Worm (Caenorhabditis elegans): Measurements from ENCODE around the gene Y71H10B.1.

Y71H10B.1 gene

DNA sequence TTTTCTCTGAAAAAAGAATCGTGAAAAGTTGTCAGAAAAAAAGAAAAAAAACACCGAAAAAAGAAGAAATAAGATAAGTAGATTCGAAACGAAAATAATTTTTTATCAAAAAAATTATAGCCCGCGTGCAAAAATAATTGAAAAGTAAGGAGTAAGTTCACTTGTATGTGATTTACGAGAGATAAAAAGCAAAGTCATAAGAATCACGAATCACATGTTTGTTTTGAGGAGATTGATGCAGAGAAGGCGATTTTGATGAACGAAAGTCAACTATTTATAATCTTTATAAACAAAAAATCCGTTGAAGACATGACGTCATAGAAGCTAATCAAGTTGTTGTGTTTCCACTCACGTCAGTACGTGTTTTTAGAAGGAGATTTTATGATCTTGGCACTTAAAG is at the start of gene Y71H10B.1:
Gene Y71H10B.1 (minus strand): TSS at position 6 of the 400 bp plus-strand sequence.
- TF ChIP-seq unc-62 (GFP tag; optimal IDR thresholded peaks at IDR 0.05), result no peak

DNA sequence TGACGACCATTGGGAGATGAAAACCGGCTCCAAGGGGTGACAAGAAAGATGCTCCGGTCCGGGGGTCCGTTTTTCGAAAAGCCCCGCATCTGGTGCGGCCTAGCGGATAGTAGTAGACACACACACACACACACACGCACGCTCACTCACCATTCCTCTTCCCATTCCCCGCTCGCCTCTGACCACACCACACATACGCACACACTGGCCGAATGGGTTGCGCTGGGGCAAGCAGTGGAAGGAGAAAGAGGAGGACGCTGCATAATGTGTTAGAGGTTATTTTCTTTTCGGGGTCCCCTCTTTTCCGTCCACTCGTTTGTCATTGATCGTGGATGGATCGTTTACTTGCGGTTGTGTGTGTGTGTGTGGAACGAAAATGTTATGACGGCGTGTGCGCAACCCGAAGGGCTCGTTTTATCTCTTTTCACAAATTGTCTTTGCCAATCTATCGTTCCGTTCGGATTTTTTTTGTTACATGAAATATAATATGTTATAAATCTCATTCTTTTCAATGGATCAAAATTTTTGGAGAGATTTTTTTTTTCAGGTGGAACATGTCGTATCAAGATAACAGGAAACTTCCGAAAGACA is 45.3 kb upstream of the Y71H10B.1 start, which contains the start of gene vang-1:
Gene vang-1 (plus strand): TSS at position 541 of the 591 bp plus-strand sequence.
- TF ChIP-seq unc-62 (GFP tag; optimal IDR thresholded peaks at IDR 0.05), result no peak

DNA sequence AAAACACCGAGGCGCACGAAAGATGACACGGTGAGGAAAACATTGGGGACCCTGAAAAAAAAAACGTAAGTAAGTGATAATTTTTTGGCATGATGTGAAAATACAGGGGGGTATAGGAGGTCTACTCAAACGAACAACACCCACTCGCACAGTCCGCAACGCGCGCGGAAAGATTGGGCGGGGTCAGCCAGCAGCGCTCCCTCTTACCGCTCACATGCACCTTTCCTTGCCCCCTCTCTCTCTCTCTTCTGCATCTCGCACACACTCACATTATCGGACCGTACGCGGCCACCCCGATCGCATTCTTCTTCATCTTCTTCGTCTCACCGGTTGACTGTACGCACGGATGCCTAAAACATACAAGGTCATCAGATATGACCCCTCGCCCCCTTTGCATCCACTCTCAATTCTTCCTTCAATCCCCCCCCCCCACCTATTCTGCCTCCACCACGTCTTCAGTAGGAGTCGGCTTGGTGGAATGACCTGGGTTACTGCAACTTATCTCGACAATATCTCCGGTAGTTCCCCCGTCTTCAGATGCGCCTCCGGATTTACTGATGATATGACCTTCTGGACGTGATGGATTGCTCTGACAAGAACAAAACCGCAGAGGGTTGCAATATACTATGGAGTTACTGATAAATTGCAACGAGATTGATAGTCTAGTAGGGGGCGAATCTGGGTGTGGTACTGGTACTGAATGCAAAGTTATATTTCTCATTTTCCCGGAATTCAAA is 39.6 kb upstream of the Y71H10B.1 start, which contains the start of gene F53B3.5:
Gene F53B3.5 (minus strand): TSS at position 51 of the 737 bp plus-strand sequence.
- no peak for TF ChIP-seq unc-62 (GFP tag; optimal IDR thresholded peaks at IDR 0.05)

DNA sequence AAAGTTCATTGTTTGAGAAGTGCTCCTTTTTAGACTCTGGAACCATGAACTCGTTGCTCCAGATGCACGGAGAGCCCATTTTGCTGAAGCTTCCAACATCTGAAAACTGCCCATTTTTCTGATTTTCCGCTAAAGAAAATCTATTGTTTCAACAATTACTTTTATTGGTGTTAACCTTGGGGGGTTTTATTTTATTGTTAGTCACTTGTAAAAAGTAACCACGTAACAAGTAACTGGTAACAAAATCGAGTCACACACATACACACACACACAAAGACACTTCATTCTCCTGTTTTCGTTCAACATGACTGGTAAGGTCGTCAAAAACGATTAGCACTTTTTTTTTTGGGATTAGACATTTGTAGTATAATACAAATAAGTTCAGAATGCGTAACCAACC is 37.3 kb upstream of the Y71H10B.1 start:
- no peak for TF ChIP-seq unc-62 (GFP tag; optimal IDR thresholded peaks at IDR 0.05)

DNA sequence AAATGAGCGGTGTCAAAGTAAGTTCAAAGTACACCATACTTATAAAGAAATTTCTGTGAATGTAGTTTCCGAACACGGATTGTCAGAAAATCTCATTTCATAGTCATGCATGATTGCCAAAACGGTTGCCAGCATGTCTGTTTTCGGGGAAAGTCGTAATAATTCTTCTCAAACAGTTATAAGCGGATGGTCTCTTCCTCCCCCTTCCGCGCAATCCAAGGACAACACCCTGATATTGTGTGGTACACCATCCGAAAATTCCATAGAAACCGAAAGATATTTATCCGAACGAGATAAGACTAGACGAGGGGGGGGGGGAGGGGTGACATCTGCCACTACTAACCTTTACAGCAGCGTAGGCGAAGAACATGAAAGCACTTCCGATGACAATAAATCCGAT is 34.5 kb upstream of the Y71H10B.1 start:
- no peak for TF ChIP-seq unc-62 (GFP tag; optimal IDR thresholded peaks at IDR 0.05)

DNA sequence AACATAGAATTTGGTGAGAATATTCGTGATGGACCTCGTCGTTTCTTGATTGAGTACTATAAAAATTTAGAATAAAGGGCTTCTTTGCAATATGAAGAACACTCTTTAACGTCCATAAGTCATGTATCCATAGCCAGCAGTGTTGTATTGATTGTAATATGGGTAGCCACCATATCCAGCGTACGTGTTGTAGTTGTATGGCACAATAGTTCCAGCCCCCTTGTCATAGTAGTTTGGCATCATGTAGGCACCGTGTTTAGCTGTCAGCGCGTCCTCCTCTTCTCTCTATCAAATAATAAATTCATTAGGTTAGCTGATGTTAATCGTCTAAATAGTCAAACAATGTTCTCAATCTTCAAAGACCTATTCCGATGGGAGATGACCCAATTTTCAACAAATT is 33.2 kb upstream of the Y71H10B.1 start:
- TF ChIP-seq unc-62 (GFP tag; optimal IDR thresholded peaks at IDR 0.05), result no peak

DNA sequence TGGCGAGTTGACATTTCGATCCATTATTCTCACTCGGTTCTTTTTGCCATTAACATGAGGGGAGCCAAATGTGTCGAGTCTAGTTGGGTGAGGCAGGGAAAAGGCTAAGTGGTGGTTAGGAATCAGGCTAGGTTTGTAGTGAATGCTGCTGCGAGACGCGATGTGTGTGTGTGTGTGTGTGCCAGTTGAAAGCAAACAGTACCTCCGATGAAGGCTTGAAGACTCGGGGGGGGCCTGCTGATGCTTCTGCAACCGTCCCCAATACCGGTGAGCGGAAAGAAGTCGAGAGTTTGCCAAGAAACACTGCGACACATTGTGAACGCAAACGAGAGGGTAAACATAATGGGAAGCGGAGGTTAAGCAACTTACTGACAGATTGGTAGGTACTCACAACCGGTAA is 30.9 kb upstream of the Y71H10B.1 start, which contains the start of gene F53B3.3:
Gene F53B3.3 (minus strand): TSS at position 101 of the 400 bp plus-strand sequence.
- TF ChIP-seq unc-62 (GFP tag; optimal IDR thresholded peaks at IDR 0.05), result no peak

DNA sequence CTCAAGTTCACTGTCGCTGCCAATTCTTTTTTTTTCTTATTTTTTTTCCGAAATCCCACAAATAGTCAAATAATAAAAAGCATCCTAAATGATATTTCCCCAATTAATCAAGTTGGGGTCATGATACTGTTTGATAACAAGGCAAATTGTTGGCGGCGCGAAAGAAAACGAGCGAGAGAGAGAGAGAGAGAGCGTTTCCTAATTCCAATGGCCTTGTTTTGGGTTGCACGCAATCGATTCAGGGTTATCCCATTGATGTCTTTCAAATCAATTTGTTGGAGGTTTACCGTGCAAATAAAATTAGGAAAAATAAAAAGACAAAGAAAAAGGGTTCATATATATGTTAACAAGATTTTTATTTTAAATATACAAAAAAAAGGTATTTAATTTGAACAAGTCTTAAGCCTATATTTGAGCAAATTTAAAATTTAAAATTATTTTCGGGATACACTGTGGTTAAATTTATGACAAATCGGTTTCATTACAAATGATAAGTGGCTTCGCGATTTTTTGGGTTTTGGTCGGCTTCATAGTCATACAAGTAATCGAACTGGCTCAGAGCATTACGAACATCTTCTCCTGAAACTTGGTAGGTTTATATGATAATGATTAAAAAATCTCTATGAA is 25.6 kb upstream of the Y71H10B.1 start:
- TF ChIP-seq unc-62 (GFP tag; optimal IDR thresholded peaks at IDR 0.05), result no peak

DNA sequence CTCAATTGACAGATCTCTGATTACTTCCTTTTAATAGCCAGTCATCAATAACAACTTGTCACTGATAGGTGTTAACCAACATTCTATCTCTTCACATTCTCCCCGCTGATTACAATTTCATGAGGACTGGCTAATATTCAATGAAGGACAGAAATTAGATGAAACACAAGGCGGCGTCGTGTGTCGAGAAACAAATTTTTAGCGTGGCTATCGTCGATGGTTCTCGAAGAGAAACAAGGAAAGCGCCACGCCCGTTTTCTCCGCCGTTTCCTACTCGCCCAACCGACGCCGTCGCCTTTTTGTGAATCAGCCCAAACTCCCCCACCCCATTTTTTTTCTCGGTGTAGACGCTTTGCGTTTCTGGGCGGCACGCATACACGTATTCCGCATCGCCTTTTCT is 23.9 kb upstream of the Y71H10B.1 start, which contains the start of gene F53B3.6:
Gene F53B3.6 (plus strand): TSS at position 284 of the 400 bp plus-strand sequence.
- TF ChIP-seq unc-62 (GFP tag; optimal IDR thresholded peaks at IDR 0.05), result no peak

DNA sequence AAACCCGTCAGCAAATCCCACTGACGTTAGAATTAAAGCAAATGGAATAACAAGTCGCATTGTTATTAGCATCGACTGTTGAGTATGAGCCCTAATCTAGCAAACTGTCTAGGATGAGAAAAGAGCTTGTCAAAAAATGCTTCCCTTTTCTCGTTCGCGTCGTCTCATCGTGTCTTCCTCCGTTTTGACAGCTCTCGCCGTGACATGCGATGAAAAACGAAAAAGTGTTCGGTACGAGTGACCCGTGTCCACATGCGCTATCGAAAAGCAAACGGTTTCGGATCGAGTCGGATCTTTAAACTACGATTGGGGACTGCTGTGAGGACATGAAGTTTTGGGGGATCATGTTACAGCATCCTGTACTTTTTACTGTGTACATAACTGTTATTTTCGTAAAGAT is 22.3 kb upstream of the Y71H10B.1 start, which contains the start of gene comt-1:
Gene comt-1 (minus strand): TSS at position 101 of the 400 bp plus-strand sequence.
- TF ChIP-seq unc-62 (GFP tag; optimal IDR thresholded peaks at IDR 0.05), result no peak

DNA sequence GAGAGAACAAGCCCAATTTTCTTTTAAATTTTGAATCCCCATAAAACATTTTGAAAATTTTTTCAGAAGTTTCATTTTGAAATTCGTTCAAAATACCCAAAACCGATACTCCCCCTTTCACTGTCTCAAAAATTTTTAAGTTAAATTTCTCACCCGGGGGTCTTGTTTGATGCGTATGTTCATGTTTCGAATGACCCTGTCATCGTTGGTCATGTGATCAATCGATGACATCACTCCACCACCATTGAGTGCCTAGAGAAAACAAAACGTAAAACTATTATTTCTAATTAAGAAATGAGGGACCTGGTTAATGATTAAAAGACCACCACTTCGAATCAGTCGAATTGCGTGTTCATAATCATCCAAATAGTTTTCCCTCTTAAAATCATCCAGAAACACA is 18.3 kb upstream of the Y71H10B.1 start:
- no peak for TF ChIP-seq unc-62 (GFP tag; optimal IDR thresholded peaks at IDR 0.05)

DNA sequence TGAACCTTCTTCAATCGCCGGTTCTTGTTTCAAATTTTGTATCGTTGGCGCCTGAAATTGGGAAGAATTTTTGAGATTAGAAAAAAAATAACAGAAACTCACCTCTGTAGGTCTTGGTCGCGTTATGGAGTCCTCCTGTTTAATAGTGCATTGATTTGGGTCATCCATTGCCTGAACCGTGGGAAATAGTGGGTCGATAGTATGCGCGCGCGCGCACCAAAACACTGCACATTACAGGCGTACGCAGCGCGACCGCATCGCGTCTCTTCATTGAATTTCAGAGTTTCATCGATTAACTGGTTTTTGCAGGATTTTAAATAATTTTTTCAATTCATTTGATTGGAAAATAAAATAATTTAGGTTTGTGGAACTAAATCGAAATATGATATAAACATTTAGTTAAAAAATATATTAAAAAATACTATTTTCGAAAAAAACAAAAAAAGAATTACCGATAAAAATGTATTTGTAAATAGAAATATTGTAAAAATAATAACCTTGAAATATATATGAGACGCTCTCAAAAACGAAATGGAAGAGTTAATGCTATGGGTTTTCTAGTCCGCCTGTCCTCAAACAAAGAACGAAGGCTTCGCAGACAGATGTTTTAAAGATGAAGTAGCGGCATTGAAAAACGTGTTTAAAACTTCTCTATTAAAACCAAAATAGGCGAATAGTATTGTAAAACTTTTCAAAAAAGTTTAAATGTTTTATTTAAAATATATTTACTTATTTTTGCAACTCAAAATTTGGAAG is 17.2 kb upstream of the Y71H10B.1 start, which contains the start of gene tra-4:
Gene tra-4 (minus strand): TSS at position 534 of the 756 bp plus-strand sequence.
- no peak for TF ChIP-seq unc-62 (GFP tag; optimal IDR thresholded peaks at IDR 0.05)

DNA sequence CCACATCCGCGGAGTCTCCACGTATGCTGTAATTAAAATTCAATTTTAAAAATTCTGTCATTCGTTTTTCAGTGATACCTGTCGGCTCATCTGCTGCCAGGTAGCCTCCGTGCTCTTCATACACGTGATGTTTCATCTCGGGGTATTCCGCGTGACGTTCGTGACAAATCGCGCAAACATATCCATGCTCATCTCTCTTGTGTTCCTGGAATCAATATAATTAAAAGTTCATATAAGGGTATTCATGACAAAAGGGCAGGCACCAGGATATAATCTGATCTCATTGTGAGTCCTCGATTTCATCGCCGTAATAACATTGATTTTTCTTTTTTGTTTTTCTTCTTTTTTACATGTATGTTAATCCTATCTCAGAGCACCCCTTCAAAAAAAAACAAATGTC is 13.9 kb upstream of the Y71H10B.1 start:
- no peak for TF ChIP-seq unc-62 (GFP tag; optimal IDR thresholded peaks at IDR 0.05)

DNA sequence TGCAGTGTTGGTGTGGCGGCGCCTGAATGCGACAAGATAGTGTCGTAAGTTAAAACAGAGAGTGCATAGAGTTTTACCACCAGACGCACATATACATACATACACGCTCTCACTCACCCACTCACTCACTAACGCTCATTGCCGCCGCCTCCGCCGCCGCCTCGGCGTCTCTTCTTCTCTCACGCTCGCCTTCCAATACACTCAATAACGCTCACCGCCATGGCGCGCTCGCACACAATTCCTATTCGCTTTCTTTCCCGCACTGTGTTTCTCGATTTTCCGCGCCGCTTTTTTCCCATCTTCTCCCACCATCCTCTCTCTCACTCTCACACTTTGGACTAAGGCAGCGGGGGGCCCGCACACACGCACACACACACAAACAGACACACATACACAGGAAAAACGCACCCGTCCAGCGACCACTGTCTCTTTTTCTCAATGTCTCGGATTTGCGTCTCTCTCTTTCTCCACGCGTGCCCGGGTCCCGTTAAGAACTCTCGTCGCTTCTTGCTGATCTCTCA is 12.4 kb upstream of the Y71H10B.1 start, which contains the start of gene kin-29:
Gene kin-29 (minus strand): TSS at position 51 of the 521 bp plus-strand sequence.
- TF ChIP-seq unc-62 (GFP tag; optimal IDR thresholded peaks at IDR 0.05), result no peak

DNA sequence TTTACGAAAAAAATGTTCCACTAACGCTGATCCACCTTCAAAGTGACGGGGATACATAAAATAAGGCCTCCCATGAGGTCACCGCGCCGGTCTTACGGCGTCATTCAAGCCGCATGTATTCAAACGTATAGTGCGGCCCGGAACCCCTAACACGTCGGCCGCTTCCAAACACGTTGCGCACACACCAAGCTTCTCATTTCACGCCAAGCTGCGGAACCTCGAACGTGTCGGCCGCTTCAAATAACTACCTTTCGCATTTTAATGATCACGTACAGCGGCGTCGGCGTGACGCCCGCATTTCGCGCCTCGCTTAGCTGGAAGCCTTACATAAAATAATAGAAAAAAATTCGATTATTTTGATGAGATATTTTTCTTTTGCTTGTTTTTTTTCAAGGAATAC is 3.4 kb upstream of the Y71H10B.1 start:
- no peak for TF ChIP-seq unc-62 (GFP tag; optimal IDR thresholded peaks at IDR 0.05)
